Worm (Caenorhabditis elegans) whole organism, L1 larva: ENCODE measurements around the gene F32B6.4.
A peak's percentile ranks its signal among the peaks of the same experiment; 100 is the strongest.

Source experiments
- F16B12.6 ChIP-seq: fragments of 150-350 bp; optimal IDR thresholded peaks from 2 replicates; lab custom pipeline; 2014; ENCODE audit warnings: missing biosample characterization, missing genetic modification characterization
- Y116A8C.19 ChIP-seq: sonication (generic microtip); optimal IDR thresholded peaks from 2 replicates; lab custom pipeline; 2016; ENCODE audit warnings: missing compliant biosample characterization, missing genetic modification characterization, borderline replicate concordance
- aha-1 ChIP-seq: fragments of 150-350 bp; optimal IDR thresholded peaks from 2 replicates; lab custom pipeline; 2014; ENCODE audit warnings: missing biosample characterization, missing genetic modification characterization
- aly-2 ChIP-seq: fragments of 150-350 bp; optimal IDR thresholded peaks from 2 replicates; lab custom pipeline; 2014; ENCODE audit warnings: missing biosample characterization, missing genetic modification characterization
- ama-1 ChIP-seq: fragments of 150-350 bp; optimal IDR thresholded peaks from 2 replicates; lab custom pipeline; 2014
- blmp-1 ChIP-seq: fragments of 150-350 bp; optimal IDR thresholded peaks from 2 replicates; lab custom pipeline; 2014; ENCODE audit warnings: missing biosample characterization, missing genetic modification characterization
- ceh-63 ChIP-seq: fragments of 200-800 bp; sonication (Bioruptor generic); optimal IDR thresholded peaks from 2 replicates; lab custom pipeline; 2018; ENCODE audit warnings: mild to moderate bottlenecking, missing genetic modification characterization, missing compliant biosample characterization
- ceh-88 ChIP-seq: fragments of 200-800 bp; sonication (Bioruptor generic); IDR thresholded peaks from 2 replicates; pipeline ENCODE4 v1.3.6; 2022; ENCODE audit warnings: missing genetic modification characterization, missing compliant biosample characterization
- ceh-90 ChIP-seq: sonication (generic microtip); optimal IDR thresholded peaks from 2 replicates; lab custom pipeline; 2016; ENCODE audit warnings: missing genetic modification characterization, missing compliant biosample characterization
- ces-1 ChIP-seq: fragments of 150-350 bp; optimal IDR thresholded peaks from 2 replicates; lab custom pipeline; 2014; ENCODE audit warnings: missing biosample characterization, missing genetic modification reagents, missing genetic modification characterization
- efl-1 ChIP-seq, 4 experiments: fragments of 150-350 bp; optimal IDR thresholded peaks in 3 of 4; peaks in 1 of 4; 1 replicate in 1 of 4; 2 replicates in 3 of 4; lab custom pipeline; 2014; ENCODE audit warnings: missing biosample characterization in 2 of 4, missing genetic modification characterization in 2 of 4, missing genetic modification reagents in 2 of 4
- efl-3 ChIP-seq: fragments of 200-800 bp; sonication (Bioruptor generic); optimal IDR thresholded peaks from 2 replicates; lab custom pipeline; 2018; ENCODE audit warnings: mild to moderate bottlenecking, missing genetic modification characterization, missing compliant biosample characterization
- egl-13 ChIP-seq: sonication (generic microtip); optimal IDR thresholded peaks from 2 replicates; lab custom pipeline; 2016; ENCODE audit warnings: missing genotype, missing genetic modification reagents, missing genetic modification characterization, missing compliant biosample characterization
- elt-2 ChIP-seq: sonication (generic microtip); optimal IDR thresholded peaks from 2 replicates; lab custom pipeline; 2016; ENCODE audit warnings: missing genetic modification characterization, mild to moderate bottlenecking, inconsistent platforms, missing compliant biosample characterization, missing genetic modification reagents
- elt-3 ChIP-seq, 6 experiments: fragments of 150-350 bp in 1 of 6; sonication (generic microtip); optimal IDR thresholded peaks; 2 replicates each; lab custom pipeline; 2017 to 2018; ENCODE audit warnings: missing biosample characterization in 6 of 6, missing genetic modification characterization in 6 of 6, inconsistent platforms in 1 of 6
- ets-5 ChIP-seq: fragments of 200-800 bp; sonication (Bioruptor generic); IDR thresholded peaks from 2 replicates; pipeline ENCODE4 v1.3.6; 2022; ENCODE audit warnings: missing genetic modification characterization, missing compliant biosample characterization
- fkh-8 ChIP-seq: sonication (generic microtip); optimal IDR thresholded peaks from 2 replicates; lab custom pipeline; 2016; ENCODE audit warnings: mild to moderate bottlenecking, missing genetic modification characterization, missing compliant biosample characterization
- grh-1 ChIP-seq: fragments of 200-800 bp; sonication (Bioruptor generic); IDR thresholded peaks from 2 replicates; pipeline ENCODE4 v1.3.6; 2022; ENCODE audit warnings: missing genetic modification reagents, missing genetic modification characterization, missing compliant biosample characterization
- hlh-17 ChIP-seq: fragments of 200-800 bp; sonication (Bioruptor generic); optimal IDR thresholded peaks from 2 replicates; lab custom pipeline; 2018; ENCODE audit warnings: missing genetic modification characterization, mild to moderate bottlenecking, missing compliant biosample characterization, moderate library complexity, borderline replicate concordance
- hlh-4 ChIP-seq: sonication (generic microtip); optimal IDR thresholded peaks from 2 replicates; lab custom pipeline; 2016; ENCODE audit warnings: mild to moderate bottlenecking, missing genetic modification characterization, missing compliant biosample characterization
- hpl-2 ChIP-seq: fragments of 150-350 bp; optimal IDR thresholded peaks from 2 replicates; lab custom pipeline; 2014; ENCODE audit warnings: missing biosample characterization, missing genetic modification reagents, missing genetic modification characterization
- irx-1 ChIP-seq: sonication (generic microtip); optimal IDR thresholded peaks from 2 replicates; lab custom pipeline; 2016; ENCODE audit warnings: missing genetic modification characterization, missing compliant biosample characterization
- jun-1 ChIP-seq: fragments of 150-350 bp; optimal IDR thresholded peaks from 2 replicates; lab custom pipeline; 2014; ENCODE audit warnings: missing biosample characterization, missing genetic modification reagents, missing genetic modification characterization
- lin-13 ChIP-seq: fragments of 150-350 bp; optimal IDR thresholded peaks from 2 replicates; lab custom pipeline; 2014; ENCODE audit warnings: missing biosample characterization, missing genetic modification reagents, missing genetic modification characterization
- lin-14 ChIP-seq: fragments of 200-800 bp; sonication (Bioruptor generic); optimal IDR thresholded peaks from 2 replicates; lab custom pipeline; 2018; ENCODE audit warnings: mild to moderate bottlenecking, missing genetic modification characterization, moderate library complexity, missing compliant biosample characterization
- lin-15B ChIP-seq: fragments of 150-350 bp; sonication (generic microtip); optimal IDR thresholded peaks from 3 replicates; lab custom pipeline; 2014; ENCODE audit warnings: missing biosample characterization, missing genetic modification characterization
- lin-35 ChIP-seq, 2 experiments: fragments of 150-350 bp; optimal IDR thresholded peaks; 2 replicates each; lab custom pipeline; 2014; ENCODE audit warnings: missing biosample characterization in 2 of 2, missing genetic modification characterization in 2 of 2, missing genetic modification reagents in 2 of 2
- lin-39 ChIP-seq: fragments of 150-350 bp; optimal IDR thresholded peaks from 2 replicates; lab custom pipeline; 2014; ENCODE audit warnings: missing biosample characterization, missing genetic modification reagents, missing genetic modification characterization
- lsy-2 ChIP-seq, 2 experiments: fragments of 150-350 bp; optimal IDR thresholded peaks; 2 replicates each; lab custom pipeline; 2014; ENCODE audit warnings: missing biosample characterization in 2 of 2, missing genetic modification characterization in 2 of 2
- mab-9 ChIP-seq: fragments of 200-800 bp; sonication (Bioruptor generic); IDR thresholded peaks from 2 replicates; pipeline ENCODE4 v1.3.6; 2022; ENCODE audit warnings: missing genetic modification reagents, missing genetic modification characterization, missing compliant biosample characterization
- mef-2 ChIP-seq: fragments of 150-350 bp; optimal IDR thresholded peaks from 2 replicates; lab custom pipeline; 2014; ENCODE audit warnings: missing biosample characterization, missing genetic modification characterization
- mep-1 ChIP-seq: fragments of 150-350 bp; optimal IDR thresholded peaks from 2 replicates; lab custom pipeline; 2014; ENCODE audit warnings: missing biosample characterization, missing genetic modification characterization
- nhr-11 ChIP-seq: fragments of 150-350 bp; optimal IDR thresholded peaks from 2 replicates; lab custom pipeline; 2014; ENCODE audit warnings: missing biosample characterization, missing genetic modification characterization
- nhr-12 ChIP-seq: sonication (generic microtip); optimal IDR thresholded peaks from 2 replicates; lab custom pipeline; 2017; ENCODE audit warnings: missing biosample characterization, missing genetic modification characterization
- nhr-19 ChIP-seq: fragments of 200-800 bp; sonication (Bioruptor generic); conservative IDR thresholded peaks from 2 replicates; pipeline ENCODE4 v1.3.6; 2022; ENCODE audit warnings: missing genetic modification characterization, missing compliant biosample characterization
- nhr-237 ChIP-seq: fragments of 150-350 bp; optimal IDR thresholded peaks from 2 replicates; lab custom pipeline; 2014; ENCODE audit warnings: missing biosample characterization, missing genetic modification characterization
- nhr-28 ChIP-seq: fragments of 150-350 bp; optimal IDR thresholded peaks from 2 replicates; lab custom pipeline; 2014; ENCODE audit warnings: missing biosample characterization, missing genetic modification characterization
- nhr-47 ChIP-seq: sonication (generic microtip); optimal IDR thresholded peaks from 2 replicates; lab custom pipeline; 2016; ENCODE audit warnings: mild to moderate bottlenecking, missing genetic modification characterization, moderate library complexity, missing compliant biosample characterization
- nhr-84 ChIP-seq: sonication (generic microtip); optimal IDR thresholded peaks from 2 replicates; lab custom pipeline; 2017; ENCODE audit warnings: missing biosample characterization, missing genetic modification characterization
- nhr-85 ChIP-seq: sonication (generic microtip); peaks from one replicate; lab custom pipeline; 2016; ENCODE audit warnings: missing genetic modification characterization, inconsistent platforms, missing compliant biosample characterization
- pax-3 ChIP-seq: fragments of 200-800 bp; sonication (Bioruptor generic); optimal IDR thresholded peaks from 2 replicates; lab custom pipeline; 2018; ENCODE audit warnings: mild to moderate bottlenecking, missing genetic modification characterization, moderate library complexity, missing compliant biosample characterization
- skn-1 ChIP-seq: fragments of 150-350 bp; optimal IDR thresholded peaks from 2 replicates; lab custom pipeline; 2014; ENCODE audit warnings: missing biosample characterization, missing genetic modification characterization
- snpc-4 ChIP-seq: fragments of 150-350 bp; optimal IDR thresholded peaks from 2 replicates; lab custom pipeline; 2014; ENCODE audit warnings: missing biosample characterization, missing genetic modification characterization
- snu-23 ChIP-seq: sonication (generic microtip); optimal IDR thresholded peaks from 2 replicates; lab custom pipeline; 2016; ENCODE audit warnings: missing genetic modification characterization, missing compliant biosample characterization
- sup-37 ChIP-seq: fragments of 200-800 bp; sonication (Bioruptor generic); optimal IDR thresholded peaks from 2 replicates; lab custom pipeline; 2018; ENCODE audit warnings: mild to moderate bottlenecking, missing genetic modification characterization, missing compliant biosample characterization
- swsn-7 ChIP-seq: sonication (generic microtip); optimal IDR thresholded peaks from 2 replicates; lab custom pipeline; 2016; ENCODE audit warnings: missing genetic modification characterization, missing compliant biosample characterization
- tbx-2 ChIP-seq: sonication (generic microtip); optimal IDR thresholded peaks from 2 replicates; lab custom pipeline; 2016; ENCODE audit warnings: missing genetic modification characterization, missing compliant biosample characterization
- tlp-1 ChIP-seq: fragments of 150-350 bp; optimal IDR thresholded peaks from 2 replicates; lab custom pipeline; 2014; ENCODE audit warnings: missing biosample characterization, missing genetic modification characterization
- unc-130 ChIP-seq: fragments of 150-350 bp; optimal IDR thresholded peaks from 2 replicates; lab custom pipeline; 2017; ENCODE audit warnings: missing biosample characterization, missing genetic modification characterization, inconsistent platforms
- unc-62 ChIP-seq: fragments of 150-350 bp; optimal IDR thresholded peaks from 2 replicates; lab custom pipeline; 2014; ENCODE audit warnings: missing biosample characterization, missing genetic modification reagents, missing genetic modification characterization
- unc-86 ChIP-seq: sonication (generic microtip); optimal IDR thresholded peaks from 2 replicates; lab custom pipeline; 2016; ENCODE audit warnings: missing genetic modification characterization, missing compliant biosample characterization
- unc-98 ChIP-seq: fragments of 200-800 bp; sonication (Bioruptor generic); IDR thresholded peaks from 2 replicates; pipeline ENCODE4 v1.3.6; 2022; ENCODE audit warnings: missing genetic modification characterization, missing compliant biosample characterization
- xbp-1 ChIP-seq: sonication (generic microtip); optimal IDR thresholded peaks from 2 replicates; lab custom pipeline; 2016; ENCODE audit warnings: missing genetic modification characterization, missing compliant biosample characterization
- zag-1 ChIP-seq: fragments of 150-350 bp; optimal IDR thresholded peaks from 2 replicates; lab custom pipeline; 2014; ENCODE audit warnings: missing biosample characterization, missing genetic modification characterization

F32B6.4 gene

DNA sequence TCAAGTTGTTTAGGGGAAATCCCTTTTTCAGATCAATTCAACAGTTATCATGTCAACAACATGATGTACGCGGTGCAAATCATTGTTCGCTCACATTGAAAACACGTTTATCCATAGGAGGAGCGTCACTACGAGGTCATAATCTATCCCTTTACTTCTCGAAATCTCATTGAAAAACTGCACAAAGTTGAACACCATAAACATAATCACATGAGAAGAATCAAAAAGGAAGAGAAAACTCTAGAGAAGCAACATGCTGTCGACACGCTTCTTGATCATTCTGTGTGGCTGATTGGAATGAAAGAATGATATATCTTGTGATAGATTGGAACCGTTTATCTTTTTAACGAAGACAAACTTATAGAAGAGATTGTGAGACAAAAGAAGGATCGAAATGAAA, 23.9 kb downstream of the F32B6.4 start:
- peak in 1 of 2 experiments; percentile 17 for TF ChIP-seq efl-1 (optimal IDR thresholded peaks at IDR 0.05; lab: Kevin White, UChicago)
- TF ChIP-seq efl-1 (GFP tag; optimal IDR thresholded peaks at IDR 0.05 in 1 of 2; lab: Kevin White, UChicago): peak in 1 of 2 experiments; percentile 94
- TF ChIP-seq egl-13: no peak
- peak; percentile 61 to 74 for TF ChIP-seq lsy-2 (tag; optimal IDR thresholded peaks at IDR 0.05; lab: Kevin White, UChicago)
- TF ChIP-seq nhr-237: no peak
- TF ChIP-seq mep-1: peak; percentile 53
- TF ChIP-seq unc-62 (GFP tag; lab: Kevin White, UChicago): no peak
- no peak for TF ChIP-seq ceh-63
- no peak for TF ChIP-seq efl-3 (GFP tag; lab: Kevin White, UChicago)
- TF ChIP-seq Y116A8C.19 (tag; lab: Kevin White, UChicago): no peak
- TF ChIP-seq ama-1 (lab: Kevin White, UChicago): no peak
- 0 out of 2 replicates have a peak, but pooled peaks have one; percentile 21 for TF ChIP-seq ceh-88 (GFP tag; lab: Robert Waterston, UW)
- no peak for TF ChIP-seq mab-9 (GFP tag; lab: Robert Waterston, UW)
- no peak for TF ChIP-seq mef-2
- TF ChIP-seq grh-1: peak; percentile 83
- TF ChIP-seq fkh-8 (tag; lab: Kevin White, UChicago): no peak
- peak; percentile 87 for TF ChIP-seq nhr-19 (GFP tag; lab: Robert Waterston, UW)
- TF ChIP-seq nhr-11 (tag; lab: Kevin White, UChicago): no peak
- TF ChIP-seq xbp-1 (tag; lab: Kevin White, UChicago): no peak
- TF ChIP-seq lin-35 (GFP tag; optimal IDR thresholded peaks at IDR 0.05; lab: Kevin White, UChicago): peak in 1 of 2 experiments; percentile 74
- TF ChIP-seq nhr-12 (tag; lab: Kevin White, UChicago): no peak
- no peak for TF ChIP-seq aly-2 (tag; lab: Kevin White, UChicago)
- TF ChIP-seq nhr-47 (tag; lab: Kevin White, UChicago): peak; percentile 71
- TF ChIP-seq zag-1: no peak
- peak; percentile 94 for TF ChIP-seq blmp-1 (tag; lab: Kevin White, UChicago)
- no peak for TF ChIP-seq skn-1 (tag; lab: Kevin White, UChicago)
- TF ChIP-seq lin-15B: no peak
- peak; percentile 36 for TF ChIP-seq lin-13 (GFP tag; lab: Kevin White, UChicago)
- TF ChIP-seq unc-130 (tag; lab: Kevin White, UChicago): peak; percentile 89
- no peak for TF ChIP-seq hlh-17 (GFP tag; lab: Kevin White, UChicago)
- no peak for TF ChIP-seq elt-2
- no peak for TF ChIP-seq hpl-2 (GFP tag; lab: Kevin White, UChicago)
- TF ChIP-seq unc-86 (tag; lab: Kevin White, UChicago): no peak
- TF ChIP-seq irx-1: no peak
- TF ChIP-seq lin-39: no peak
- peak in 5 of 6 experiments; percentile 56 to 98 (median 67) for TF ChIP-seq elt-3 (tag; optimal IDR thresholded peaks at IDR 0.05; lab: Kevin White, UChicago)
- peak; percentile 86 for TF ChIP-seq snu-23 (GFP tag; lab: Kevin White, UChicago)
- no peak for TF ChIP-seq hlh-4 (tag; lab: Kevin White, UChicago)
- peak; percentile 84 for TF ChIP-seq tbx-2 (tag; lab: Kevin White, UChicago)
- TF ChIP-seq tlp-1: no peak
- no peak for TF ChIP-seq sup-37
- TF ChIP-seq nhr-28: no peak
- no peak for TF ChIP-seq snpc-4 (tag; lab: Kevin White, UChicago)
- no peak for TF ChIP-seq swsn-7 (tag; lab: Kevin White, UChicago)
- no peak for TF ChIP-seq ces-1 (GFP tag; lab: Kevin White, UChicago)
- no peak for TF ChIP-seq jun-1
- TF ChIP-seq nhr-85: peak; percentile 98
- TF ChIP-seq ceh-90 (tag; lab: Kevin White, UChicago): no peak
- no peak for TF ChIP-seq F16B12.6 (tag; lab: Kevin White, UChicago)
- TF ChIP-seq unc-98 (GFP tag; lab: Robert Waterston, UW): no peak
- TF ChIP-seq lin-14 (GFP tag; lab: Kevin White, UChicago): peak; percentile 84
- no peak for TF ChIP-seq aha-1 (tag; lab: Kevin White, UChicago)
- TF ChIP-seq nhr-84: no peak
- TF ChIP-seq ets-5 (GFP tag; lab: Robert Waterston, UW): no peak
- no peak for TF ChIP-seq pax-3 (tag; lab: Kevin White, UChicago)
